Worm (Caenorhabditis elegans) whole organism, L4 larva: ENCODE measurements around the gene F54F7.14.

ENCODE experiments used
- D1046.2 ChIP-seq: fragments of 200-800 bp; sonication (Bioruptor generic); IDR thresholded peaks from 2 replicates; pipeline ENCODE4 v1.3.6; 2022; ENCODE audit warnings: missing genetic modification characterization, missing compliant biosample characterization
- F10B5.3 ChIP-seq: sonication (generic microtip); optimal IDR thresholded peaks from 2 replicates; lab custom pipeline; 2016; ENCODE audit warnings: mild to moderate bottlenecking, missing genetic modification characterization, missing compliant biosample characterization
- F37D6.2 ChIP-seq: sonication (generic microtip); optimal IDR thresholded peaks from 2 replicates; lab custom pipeline; 2016; ENCODE audit warnings: mild to moderate bottlenecking, missing genetic modification characterization, missing compliant biosample characterization
- F44E2.7 ChIP-seq: fragments of 200-800 bp; sonication (Bioruptor generic); IDR thresholded peaks from 2 replicates; pipeline ENCODE4 v2.1.2; 2022; ENCODE audit warnings: missing genetic modification characterization, missing compliant biosample characterization
- Y105C5A.15 ChIP-seq: fragments of 200-800 bp; sonication (Bioruptor generic); IDR thresholded peaks from 2 replicates; pipeline ENCODE4 v1.3.6; 2022; ENCODE audit warnings: missing genetic modification characterization, missing compliant biosample characterization
- aha-1 ChIP-seq: fragments of 150-350 bp; peaks from one replicate; lab custom pipeline; 2014; ENCODE audit warnings: missing biosample characterization, missing genetic modification characterization
- ceh-28 ChIP-seq: fragments of 150-350 bp; optimal IDR thresholded peaks from 2 replicates; lab custom pipeline; 2014; ENCODE audit warnings: missing biosample characterization, missing genetic modification reagents, missing genetic modification characterization
- daf-16 ChIP-seq, 3 experiments: sonication (generic microtip); optimal IDR thresholded peaks; 2 replicates each; lab custom pipeline; 2016 to 2017; ENCODE audit warnings: missing genetic modification characterization in 3 of 3, missing genetic modification reagents in 3 of 3, mild to moderate bottlenecking in 2 of 3, missing compliant biosample characterization in 2 of 3, missing biosample characterization in 1 of 3, moderate library complexity in 1 of 3
- duxl-1 ChIP-seq: sonication (generic microtip); optimal IDR thresholded peaks from 2 replicates; lab custom pipeline; 2016; ENCODE audit warnings: mild to moderate bottlenecking, missing genetic modification characterization, moderate library complexity, missing compliant biosample characterization; ENCODE audit not compliant: poor library complexity
- gei-8 ChIP-seq: fragments of 200-800 bp; sonication (Bioruptor generic); optimal IDR thresholded peaks from 2 replicates; lab custom pipeline; 2018; ENCODE audit warnings: mild to moderate bottlenecking, missing genetic modification characterization, missing compliant biosample characterization
- lin-15B ChIP-seq: fragments of 150-350 bp; sonication (generic microtip); optimal IDR thresholded peaks from 3 replicates; lab custom pipeline; 2014; ENCODE audit warnings: missing biosample characterization, missing genetic modification characterization
- madf-9 ChIP-seq: fragments of 200-800 bp; sonication (Bioruptor generic); conservative IDR thresholded peaks from 2 replicates; pipeline ENCODE4 v1.3.6; 2022; ENCODE audit warnings: missing genetic modification reagents, missing genetic modification characterization, missing compliant biosample characterization
- mdt-29 ChIP-seq: fragments of 200-800 bp; sonication (Bioruptor generic); IDR thresholded peaks from 2 replicates; pipeline ENCODE4 v1.3.6; 2022; ENCODE audit warnings: missing genetic modification reagents, missing genetic modification characterization, missing compliant biosample characterization
- mep-1 ChIP-seq: fragments of 150-350 bp; sonication (generic microtip); optimal IDR thresholded peaks from 3 replicates; lab custom pipeline; 2014; ENCODE audit warnings: missing biosample characterization, missing genetic modification characterization
- nhr-76 ChIP-seq: fragments of 150-350 bp; optimal IDR thresholded peaks from 2 replicates; lab custom pipeline; 2014; ENCODE audit warnings: missing biosample characterization, missing genetic modification characterization
- rbr-2 ChIP-seq: sonication (generic microtip); optimal IDR thresholded peaks from 2 replicates; lab custom pipeline; 2016; ENCODE audit warnings: missing genotype, missing genetic modification characterization, missing compliant biosample characterization
- unc-62 ChIP-seq, 3 experiments: fragments of 150-350 bp in 1 of 3; sonication (generic microtip); optimal IDR thresholded peaks in 2 of 3; peaks in 1 of 3; 1 replicate in 1 of 3; 2 replicates in 2 of 3; lab custom pipeline; 2014 to 2017; ENCODE audit warnings: missing biosample characterization in 3 of 3, missing genetic modification characterization in 3 of 3, missing genetic modification reagents in 3 of 3, missing genotype in 1 of 3
- zip-11 ChIP-seq: fragments of 200-800 bp; sonication (Bioruptor generic); IDR thresholded peaks from 2 replicates; pipeline ENCODE4 v1.3.6; 2022; ENCODE audit warnings: missing genetic modification characterization, missing compliant biosample characterization
- ztf-11 ChIP-seq: fragments of 150-350 bp; optimal IDR thresholded peaks from 2 replicates; lab custom pipeline; 2014; ENCODE audit warnings: missing biosample characterization, missing genetic modification characterization

Gene F54F7.14

ce11 chrX:11892328-11892727 is 41.7 kb downstream of the F54F7.14 start, which contains the start of gene Y62H9A.8:
Gene Y62H9A.8 (minus strand): TSS chrX:11892428.
- TF ChIP-seq aha-1 (tag; lab: Kevin White, UChicago) = no peak

ce11 chrX:11896708-11897107 is 46.0 kb downstream of the F54F7.14 start:
- TF ChIP-seq aha-1 (tag; lab: Kevin White, UChicago) (peak; percentile 93), duxl-1 (no peak)

ce11 chrX:11898040-11898439 is 47.4 kb downstream of the F54F7.14 start, which contains the start of gene Y62H9A.9:
Gene Y62H9A.9 (minus strand): TSS chrX:11898140.
- TF ChIP-seq F44E2.7 (GFP tag; lab: Robert Waterston, UW) (no peak), lin-15B (tag; lab: Kevin White, UChicago) (no peak), zip-11 (GFP tag; lab: Robert Waterston, UW) (no peak), mdt-29 (no peak), D1046.2 (GFP tag; lab: Robert Waterston, UW) (no peak), mep-1 (tag; lab: Kevin White, UChicago) (no peak), rbr-2 (no peak), ztf-11 (no peak), gei-8 (no peak), madf-9 (GFP tag; lab: Robert Waterston, UW) (no peak), daf-16 (GFP tag; optimal IDR thresholded peaks at IDR 0.05; lab: Kevin White, UChicago) (no peak), daf-16 (tag; optimal IDR thresholded peaks at IDR 0.05; lab: Kevin White, UChicago) (no peak)

ce11 chrX:11899031-11899430 is 48.4 kb downstream of the F54F7.14 start:
- TF ChIP-seq rbr-2 = peak; percentile 46
- TF ChIP-seq Y105C5A.15 = no peak
- peak; percentile 51 for TF ChIP-seq F37D6.2
- TF ChIP-seq F10B5.3 (tag; lab: Kevin White, UChicago) = peak; percentile 12
- peak in 1 of 2 experiments; percentile 85 for TF ChIP-seq unc-62 (GFP tag; optimal IDR thresholded peaks at IDR 0.05 in 1 of 2; lab: Kevin White, UChicago)
- TF ChIP-seq unc-62 (tag; optimal IDR thresholded peaks at IDR 0.05; lab: Kevin White, UChicago) = no peak
- peak; percentile 57 for TF ChIP-seq aha-1 (tag; lab: Kevin White, UChicago)
- no peak for TF ChIP-seq nhr-76 (tag; lab: Kevin White, UChicago)
- peak; percentile 43 for TF ChIP-seq ceh-28 (tag; lab: Kevin White, UChicago)
